Worm (Caenorhabditis elegans) whole organism, mixed stage, embryonic: ENCODE results near the gene far-2.

Experiments
- blmp-1 ChIP-seq: fragments of 150-350 bp; optimal IDR thresholded peaks from 2 replicates; lab custom pipeline; 2014; ENCODE audit warnings: missing biosample characterization, missing genetic modification characterization
- ces-1 ChIP-seq: fragments of 150-350 bp; optimal IDR thresholded peaks from 2 replicates; lab custom pipeline; 2014; ENCODE audit warnings: missing biosample characterization, missing genetic modification reagents, missing genetic modification characterization
- drap-1 ChIP-seq: fragments of 200-800 bp; sonication (Bioruptor generic); optimal IDR thresholded peaks from 3 replicates; lab custom pipeline; 2018; ENCODE audit warnings: mild to moderate bottlenecking, missing genetic modification characterization, missing compliant biosample characterization
- lin-13 ChIP-seq: fragments of 150-350 bp; optimal IDR thresholded peaks from 2 replicates; lab custom pipeline; 2014; ENCODE audit warnings: missing biosample characterization, missing genetic modification characterization
- lsy-2 ChIP-seq: fragments of 150-350 bp; optimal IDR thresholded peaks from 2 replicates; lab custom pipeline; 2014; ENCODE audit warnings: missing biosample characterization, missing genetic modification characterization
- mep-1 ChIP-seq: fragments of 150-350 bp; optimal IDR thresholded peaks from 2 replicates; lab custom pipeline; 2017; ENCODE audit warnings: missing biosample characterization, missing genetic modification reagents, missing genetic modification characterization, inconsistent platforms
- nhr-12 ChIP-seq: fragments of 150-350 bp; optimal IDR thresholded peaks from 2 replicates; lab custom pipeline; 2014; ENCODE audit warnings: missing biosample characterization, missing genetic modification characterization
- nhr-237 ChIP-seq: fragments of 150-350 bp; optimal IDR thresholded peaks from 2 replicates; lab custom pipeline; 2014; ENCODE audit warnings: missing biosample characterization, missing genetic modification characterization
- nhr-28 ChIP-seq: fragments of 150-350 bp; optimal IDR thresholded peaks from 2 replicates; lab custom pipeline; 2014; ENCODE audit warnings: missing biosample characterization, missing genetic modification characterization
- nhr-76 ChIP-seq: sonication (generic microtip); optimal IDR thresholded peaks from 2 replicates; lab custom pipeline; 2017; ENCODE audit warnings: missing biosample characterization, missing genetic modification characterization
- pha-4 ChIP-seq: fragments of 150-350 bp; optimal IDR thresholded peaks from 2 replicates; lab custom pipeline; 2018; ENCODE audit warnings: missing biosample characterization, missing genetic modification reagents, missing genetic modification characterization
- snpc-4 ChIP-seq: fragments of 150-350 bp; optimal IDR thresholded peaks from 2 replicates; lab custom pipeline; 2014; ENCODE audit warnings: missing biosample characterization, missing genetic modification characterization
- unc-62 ChIP-seq: fragments of 150-350 bp; optimal IDR thresholded peaks from 2 replicates; lab custom pipeline; 2014; ENCODE audit warnings: missing biosample characterization, missing genetic modification reagents, missing genetic modification characterization
- ztf-11 ChIP-seq: fragments of 150-350 bp; optimal IDR thresholded peaks from 2 replicates; lab custom pipeline; 2014; ENCODE audit warnings: missing biosample characterization, missing genetic modification characterization

DNA sequence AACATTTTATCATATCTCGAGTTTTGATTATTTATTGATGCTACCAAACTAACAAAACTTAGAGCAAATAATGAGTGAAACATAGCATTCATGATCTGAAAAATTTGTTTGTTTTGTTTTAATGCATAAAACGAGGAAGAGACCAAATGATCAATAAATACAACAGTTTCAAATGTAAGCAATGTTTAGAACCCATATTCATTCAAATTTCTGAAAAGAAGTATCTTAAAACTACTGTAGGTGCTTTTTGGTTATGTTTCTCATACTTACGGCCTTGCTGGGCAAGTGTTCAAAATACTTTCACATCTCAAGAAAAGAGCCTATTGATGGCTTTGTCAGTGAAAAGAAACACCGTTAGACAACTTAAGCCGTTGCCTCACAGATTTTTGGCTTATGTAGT lies 3.9 kb upstream of the far-2 start, which contains the start of gene F02A9.1:
- TF ChIP-seq lin-13 (tag; lab: Kevin White, UChicago) (no peak), blmp-1 (tag; lab: Kevin White, UChicago) (no peak), pha-4 (no peak), mep-1 (tag; lab: Kevin White, UChicago) (no peak), snpc-4 (tag; lab: Kevin White, UChicago) (no peak), unc-62 (no peak), nhr-237 (tag; lab: Kevin White, UChicago) (no peak), lsy-2 (tag; lab: Kevin White, UChicago) (no peak), drap-1 (GFP tag; lab: Kevin White, UChicago) (no peak), nhr-76 (tag; lab: Kevin White, UChicago) (no peak), ztf-11 (tag; lab: Kevin White, UChicago) (no peak), nhr-28 (tag; lab: Kevin White, UChicago) (no peak), ces-1 (no peak), nhr-12 (tag; lab: Kevin White, UChicago) (no peak)
